Fruit fly (Drosophila melanogaster): ENCODE results near the gene CG3708.
A peak's percentile ranks its signal among the peaks of the same experiment; 100 is the strongest.

Gene CG3708

DNA sequence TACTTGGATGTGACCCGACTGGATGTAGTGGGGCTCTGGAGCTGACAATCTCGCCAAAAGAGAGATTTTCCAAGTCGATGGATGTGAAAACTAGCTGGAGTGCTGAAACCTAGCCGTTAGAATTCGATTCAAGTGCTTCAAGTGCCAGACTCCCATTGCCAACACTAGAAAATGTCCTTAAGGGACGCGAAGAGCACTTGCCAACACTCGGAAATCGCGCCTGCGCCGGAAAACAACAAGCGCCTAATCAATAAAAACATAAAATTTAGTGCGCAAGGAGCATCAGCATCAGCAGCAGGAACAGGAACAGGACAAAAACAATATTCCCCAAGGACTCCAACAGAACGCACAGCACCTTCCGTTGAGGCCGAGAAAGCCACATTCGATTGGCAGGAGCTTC, 3.0 kb upstream of the CG3708 start:
- TF ChIP-seq lola (GFP tag; optimal IDR thresholded peaks at IDR 0.05) (no peak), CG9705 (GFP tag; optimal IDR thresholded peaks at IDR 0.05) (no peak), HLH106 (tag; optimal IDR thresholded peaks at IDR 0.05) (no peak), dsf (GFP tag; optimal IDR thresholded peaks at IDR 0.05; ENCODE audit: borderline replicate concordance) (no peak), br (GFP tag; optimal IDR thresholded peaks at IDR 0.05) (no peak), Dif (GFP tag; optimal IDR thresholded peaks at IDR 0.05; ENCODE audit: partially characterized antibody) (no peak), OdsH (GFP tag; optimal IDR thresholded peaks at IDR 0.05) (no peak), Vsx2 (GFP tag; optimal IDR thresholded peaks at IDR 0.05; ENCODE audit: partially characterized antibody) (no peak), Mio (GFP tag; optimal IDR thresholded peaks at IDR 0.05) (no peak)

DNA sequence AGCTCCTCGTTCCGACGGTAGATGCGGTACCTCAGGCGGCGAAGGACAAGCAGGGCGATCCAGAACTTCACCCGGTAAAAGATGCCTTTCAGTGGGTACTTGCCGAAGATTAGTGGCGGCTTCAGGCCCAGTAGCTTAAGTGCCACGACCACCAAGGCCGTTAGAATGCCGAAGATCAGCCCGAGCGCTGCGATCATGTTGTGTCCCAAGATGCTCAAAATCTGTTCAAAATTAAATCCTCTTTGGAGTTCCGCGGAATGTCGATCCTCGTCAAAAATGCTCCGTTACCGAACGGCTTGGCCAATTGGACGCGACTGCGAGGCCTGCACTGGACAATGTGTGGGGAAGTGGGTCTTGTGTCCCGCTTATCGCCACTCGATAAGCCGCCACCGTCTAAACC, 2.3 kb upstream of the CG3708 start, which contains the start of the genes CG32815 and CG3706:
Gene CG32815, plus strand, starts transcription at position 301 of the 400 bp plus-strand sequence.
Gene CG3706, minus strand, starts transcription at position 310 of the 400 bp plus-strand sequence.
- TF ChIP-seq psq (GFP tag; optimal IDR thresholded peaks at IDR 0.05) (no peak), lola (GFP tag; optimal IDR thresholded peaks at IDR 0.05) (no peak), Vsx2 (GFP tag; optimal IDR thresholded peaks at IDR 0.05; ENCODE audit: partially characterized antibody) (no peak), dl (GFP tag; optimal IDR thresholded peaks at IDR 0.05; ENCODE audit: insufficient read depth in 1 of 2, partially characterized antibody in 2 of 2) (no peak)

DNA sequence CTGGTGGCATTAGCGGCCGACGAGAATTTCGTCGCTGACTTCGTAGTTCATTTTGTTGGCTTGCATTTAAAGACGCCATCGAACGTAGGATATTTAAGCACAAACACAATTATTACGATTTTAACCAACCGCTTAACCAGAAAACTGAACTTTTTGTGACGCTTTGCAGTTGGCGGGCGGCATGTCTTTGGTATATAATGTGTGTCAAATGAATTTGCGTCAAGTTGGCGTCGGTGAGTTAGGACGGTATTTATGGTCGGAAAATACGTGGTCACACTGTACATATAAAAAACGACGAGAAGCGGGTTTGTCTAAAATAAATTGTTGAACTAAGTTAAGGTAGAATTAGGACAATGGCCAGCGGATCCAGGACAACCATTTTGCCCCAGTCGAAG, 2.0 kb downstream of the CG3708 start, which contains the start of the genes CG43867 and MED22:
Gene CG43867, minus strand, starts transcription at position 113 of the 395 bp plus-strand sequence.
Gene MED22, plus strand, starts transcription at position 277 of the 395 bp plus-strand sequence.
- no peak for TF ChIP-seq sage (GFP tag; optimal IDR thresholded peaks at IDR 0.05)
- no peak for TF ChIP-seq tai (GFP tag; optimal IDR thresholded peaks at IDR 0.05)

DNA sequence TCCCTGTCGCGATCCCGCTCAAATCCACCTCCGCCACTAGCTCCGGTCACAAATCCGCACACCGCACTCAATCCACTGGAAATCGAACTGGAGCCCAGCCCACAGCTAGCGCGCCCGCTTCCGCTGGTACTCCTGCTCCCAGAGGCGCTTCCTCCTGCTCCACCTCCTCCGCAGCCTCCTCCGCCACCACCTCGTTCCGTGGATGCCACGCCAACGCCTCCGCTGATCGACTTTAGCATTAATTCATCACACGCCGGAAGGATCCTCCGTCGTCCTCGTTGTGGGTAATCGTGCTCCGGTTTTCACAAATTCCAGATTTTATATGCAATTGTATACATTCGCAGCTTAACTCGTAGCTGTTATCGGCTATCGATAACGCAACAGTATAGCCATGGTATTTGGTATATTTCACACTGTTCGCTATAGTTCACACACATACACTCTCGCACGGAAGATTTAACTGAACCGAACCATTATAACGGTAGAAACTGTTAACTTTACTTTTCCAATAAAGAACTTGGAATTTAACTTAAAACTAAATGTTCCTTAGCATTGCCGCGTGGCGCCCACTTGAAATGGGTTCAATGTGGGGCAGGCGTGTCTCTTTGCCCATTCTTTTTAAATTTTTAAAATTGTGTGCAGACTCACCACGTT, 2.6 kb downstream of the CG3708 start, which contains the start of gene Lztr1:
Gene Lztr1, minus strand, starts transcription at position 374 of the 654 bp plus-strand sequence.
- no peak for TF ChIP-seq sage (GFP tag; optimal IDR thresholded peaks at IDR 0.05)
- TF ChIP-seq Abd-B (GFP tag; optimal IDR thresholded peaks at IDR 0.05): no peak
- TF ChIP-seq HLH106 (tag; optimal IDR thresholded peaks at IDR 0.05): no peak
- no peak for TF ChIP-seq Rel (GFP tag; optimal IDR thresholded peaks at IDR 0.05)
- no peak for TF ChIP-seq Rel (tag; optimal IDR thresholded peaks at IDR 0.05)
- TF ChIP-seq Dfd (GFP tag; optimal IDR thresholded peaks at IDR 0.05): no peak

DNA sequence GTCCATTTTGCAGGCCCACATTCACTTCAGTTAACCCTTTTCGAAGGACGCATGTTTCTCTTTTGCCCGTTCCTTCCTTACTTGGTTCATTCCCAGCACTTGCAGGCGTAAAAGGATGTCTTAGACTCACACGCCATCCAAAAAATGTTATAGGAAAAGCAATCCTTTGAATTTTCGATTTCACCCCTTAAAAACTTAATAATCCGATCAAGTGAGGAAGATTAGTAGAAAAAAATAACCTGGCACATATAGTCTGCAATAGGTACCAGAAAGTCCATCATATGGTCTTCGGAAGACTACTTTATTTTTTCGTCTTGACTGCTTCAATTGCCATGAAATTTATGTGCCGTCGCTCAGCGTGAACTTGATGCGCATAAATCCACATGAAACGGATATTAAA, 8.5 kb downstream of the CG3708 start:
- TF ChIP-seq Dif (GFP tag; optimal IDR thresholded peaks at IDR 0.05; ENCODE audit: partially characterized antibody) (no peak), ey (GFP tag; optimal IDR thresholded peaks at IDR 0.05) (peak; percentile 32), Mio (GFP tag; optimal IDR thresholded peaks at IDR 0.05) (no peak), br (GFP tag; optimal IDR thresholded peaks at IDR 0.05) (no peak), h (GFP tag; optimal IDR thresholded peaks at IDR 0.05) (peak; percentile 49), Rel (GFP tag; optimal IDR thresholded peaks at IDR 0.05) (no peak), Rel (tag; optimal IDR thresholded peaks at IDR 0.05) (no peak), N (GFP tag; optimal IDR thresholded peaks at IDR 0.05) (no peak), tai (GFP tag; optimal IDR thresholded peaks at IDR 0.05) (no peak), Hr78 (GFP tag; optimal IDR thresholded peaks at IDR 0.05) (no peak), pan (optimal IDR thresholded peaks at IDR 0.05) (no peak), Myc (optimal IDR thresholded peaks at IDR 0.05) (no peak), CrebA (GFP tag; optimal IDR thresholded peaks at IDR 0.05; ENCODE audit: borderline replicate concordance) (no peak), dsf (GFP tag; optimal IDR thresholded peaks at IDR 0.05; ENCODE audit: borderline replicate concordance) (no peak), Hr83 (GFP tag; optimal IDR thresholded peaks at IDR 0.05; ENCODE audit: poor library complexity, severe bottlenecking) (no peak), Hnf4 (GFP tag; optimal IDR thresholded peaks at IDR 0.05) (no peak), Abd-B (GFP tag; optimal IDR thresholded peaks at IDR 0.05) (no peak), dl (GFP tag; optimal IDR thresholded peaks at IDR 0.05; ENCODE audit: insufficient read depth in 1 of 2, partially characterized antibody in 2 of 2) (no peak), HLH106 (tag; optimal IDR thresholded peaks at IDR 0.05) (peak; percentile 17), lola (GFP tag; optimal IDR thresholded peaks at IDR 0.05) (no peak), CG32264 (GFP tag; optimal IDR thresholded peaks at IDR 0.05) (no peak), woc (GFP tag; optimal IDR thresholded peaks at IDR 0.05) (no peak), rgr (GFP tag; optimal IDR thresholded peaks at IDR 0.05) (peak; percentile 34), fru (GFP tag; optimal IDR thresholded peaks at IDR 0.05) (no peak), psq (GFP tag; optimal IDR thresholded peaks at IDR 0.05) (peak; percentile 8), brk (GFP tag; optimal IDR thresholded peaks at IDR 0.05) (no peak)
